Worm (Caenorhabditis elegans) whole organism, mixed stage, embryonic: Measurements from ENCODE around the gene flp-6.

Experiments
- blmp-1 ChIP-seq: fragments of 150-350 bp; optimal IDR thresholded peaks from 2 replicates; lab custom pipeline; 2014; ENCODE audit warnings: missing biosample characterization, missing genetic modification characterization
- ceh-39 ChIP-seq: fragments of 150-350 bp; optimal IDR thresholded peaks from 2 replicates; lab custom pipeline; 2014; ENCODE audit warnings: missing biosample characterization, missing genetic modification characterization
- ceh-43 ChIP-seq: fragments of 200-800 bp; sonication (Bioruptor generic); optimal IDR thresholded peaks from 2 replicates; lab custom pipeline; 2018; ENCODE audit warnings: mild to moderate bottlenecking, missing genetic modification characterization, moderate library complexity, missing compliant biosample characterization
- ceh-83 ChIP-seq: fragments of 200-800 bp; sonication (Bioruptor generic); optimal IDR thresholded peaks from 2 replicates; lab custom pipeline; 2018; ENCODE audit warnings: mild to moderate bottlenecking, missing genetic modification characterization, missing compliant biosample characterization
- cnd-1 ChIP-seq: fragments of 200-800 bp; sonication (Bioruptor generic); optimal IDR thresholded peaks from 2 replicates; lab custom pipeline; 2018; ENCODE audit warnings: mild to moderate bottlenecking, missing genetic modification characterization, missing compliant biosample characterization
- drap-1 ChIP-seq: fragments of 200-800 bp; sonication (Bioruptor generic); optimal IDR thresholded peaks from 3 replicates; lab custom pipeline; 2018; ENCODE audit warnings: mild to moderate bottlenecking, missing genetic modification characterization, missing compliant biosample characterization
- elt-1 ChIP-seq: sonication (generic microtip); optimal IDR thresholded peaks from 2 replicates; lab custom pipeline; 2017; ENCODE audit warnings: missing genetic modification characterization, mild to moderate bottlenecking, missing compliant biosample characterization, antibody characterized with exemption, moderate library complexity, borderline replicate concordance; ENCODE audit not compliant: insufficient read depth
- elt-3 ChIP-seq: fragments of 150-350 bp; optimal IDR thresholded peaks from 2 replicates; lab custom pipeline; 2014; ENCODE audit warnings: missing biosample characterization, missing genetic modification characterization
- flh-1 ChIP-seq: fragments of 200-800 bp; sonication (Bioruptor generic); optimal IDR thresholded peaks from 2 replicates; lab custom pipeline; 2018; ENCODE audit warnings: mild to moderate bottlenecking, missing genetic modification characterization, moderate library complexity, missing compliant biosample characterization
- ham-2 ChIP-seq: fragments of 200-800 bp; sonication (Bioruptor generic); optimal IDR thresholded peaks from 2 replicates; lab custom pipeline; 2018; ENCODE audit warnings: mild to moderate bottlenecking, missing genetic modification characterization, missing compliant biosample characterization
- hlh-1 ChIP-seq: fragments of 150-350 bp; optimal IDR thresholded peaks from 2 replicates; lab custom pipeline; 2014; ENCODE audit warnings: missing biosample characterization, missing genetic modification reagents, missing genetic modification characterization
- lin-13 ChIP-seq: fragments of 150-350 bp; optimal IDR thresholded peaks from 2 replicates; lab custom pipeline; 2014; ENCODE audit warnings: missing biosample characterization, missing genetic modification characterization
- lin-32 ChIP-seq: fragments of 200-800 bp; sonication (Bioruptor generic); optimal IDR thresholded peaks from 2 replicates; lab custom pipeline; 2018; ENCODE audit warnings: mild to moderate bottlenecking, missing genetic modification characterization, missing compliant biosample characterization
- lsy-2 ChIP-seq: fragments of 150-350 bp; optimal IDR thresholded peaks from 2 replicates; lab custom pipeline; 2014; ENCODE audit warnings: missing biosample characterization, missing genetic modification characterization
- mep-1 ChIP-seq: fragments of 150-350 bp; optimal IDR thresholded peaks from 2 replicates; lab custom pipeline; 2017; ENCODE audit warnings: missing biosample characterization, missing genetic modification reagents, missing genetic modification characterization, inconsistent platforms
- mls-2 ChIP-seq: sonication (generic microtip); optimal IDR thresholded peaks from 2 replicates; lab custom pipeline; 2016; ENCODE audit warnings: mild to moderate bottlenecking, missing genetic modification characterization, moderate library complexity, missing compliant biosample characterization
- nhr-2 ChIP-seq: fragments of 150-350 bp; optimal IDR thresholded peaks from 2 replicates; lab custom pipeline; 2014; ENCODE audit warnings: missing biosample characterization, missing genetic modification characterization
- nhr-237 ChIP-seq: fragments of 150-350 bp; optimal IDR thresholded peaks from 2 replicates; lab custom pipeline; 2014; ENCODE audit warnings: missing biosample characterization, missing genetic modification characterization
- nhr-28 ChIP-seq: fragments of 150-350 bp; optimal IDR thresholded peaks from 2 replicates; lab custom pipeline; 2014; ENCODE audit warnings: missing biosample characterization, missing genetic modification characterization
- pha-4 ChIP-seq: fragments of 150-350 bp; optimal IDR thresholded peaks from 2 replicates; lab custom pipeline; 2018; ENCODE audit warnings: missing biosample characterization, missing genetic modification reagents, missing genetic modification characterization
- sem-2 ChIP-seq: fragments of 200-800 bp; sonication (Bioruptor generic); optimal IDR thresholded peaks from 2 replicates; lab custom pipeline; 2018; ENCODE audit warnings: mild to moderate bottlenecking, missing genetic modification characterization, missing compliant biosample characterization
- snpc-4 ChIP-seq: fragments of 150-350 bp; optimal IDR thresholded peaks from 2 replicates; lab custom pipeline; 2014; ENCODE audit warnings: missing biosample characterization, missing genetic modification characterization
- sptf-1 ChIP-seq: sonication (generic microtip); optimal IDR thresholded peaks from 2 replicates; lab custom pipeline; 2017; ENCODE audit warnings: mild to moderate bottlenecking, missing genetic modification characterization, moderate library complexity, missing compliant biosample characterization
- unc-39 ChIP-seq: fragments of 150-350 bp; optimal IDR thresholded peaks from 2 replicates; lab custom pipeline; 2014; ENCODE audit warnings: missing biosample characterization, missing genetic modification characterization
- unc-62 ChIP-seq: fragments of 150-350 bp; optimal IDR thresholded peaks from 2 replicates; lab custom pipeline; 2014; ENCODE audit warnings: missing biosample characterization, missing genetic modification reagents, missing genetic modification characterization
- zip-8 ChIP-seq: fragments of 150-350 bp; optimal IDR thresholded peaks from 2 replicates; lab custom pipeline; 2014; ENCODE audit warnings: missing biosample characterization, missing genetic modification characterization
- ztf-11 ChIP-seq: fragments of 150-350 bp; optimal IDR thresholded peaks from 2 replicates; lab custom pipeline; 2014; ENCODE audit warnings: missing biosample characterization, missing genetic modification characterization

Gene flp-6

DNA sequence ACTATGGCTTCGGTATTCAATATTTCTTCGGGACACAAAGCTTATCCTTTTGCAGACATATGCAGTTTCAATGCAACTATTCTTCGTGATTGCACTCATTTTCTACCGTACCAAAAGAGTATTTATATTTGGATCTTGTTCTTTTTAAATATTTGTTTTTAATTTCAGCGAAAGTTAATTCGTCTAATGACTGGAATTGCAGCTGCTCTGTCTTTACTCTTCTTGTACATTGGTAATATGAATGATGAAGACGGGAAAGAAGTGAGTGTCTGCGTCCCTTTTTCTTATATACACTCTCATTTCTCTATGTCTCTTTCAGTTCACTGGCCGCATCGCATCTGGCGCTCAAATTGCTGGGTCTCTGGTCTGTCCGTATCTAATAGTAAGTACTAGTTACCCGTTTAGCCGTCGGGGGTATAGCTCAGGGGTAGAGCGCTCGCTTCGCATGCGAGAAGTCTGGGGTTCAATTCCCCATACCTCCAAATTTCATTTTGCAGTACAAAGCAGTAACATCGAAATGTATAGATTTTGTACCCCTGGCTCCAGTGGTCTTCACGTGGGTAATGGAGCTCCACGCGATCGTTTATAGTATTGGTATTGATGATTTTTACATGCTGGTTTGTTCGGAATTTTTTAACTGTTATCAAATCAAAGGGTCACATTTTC, 31.5 kb downstream of the flp-6 start (continued):
- TF ChIP-seq lsy-2 (tag; lab: Kevin White, UChicago) (no peak), drap-1 (GFP tag; lab: Kevin White, UChicago) (peak; percentile 92), ceh-43 (GFP tag; lab: Kevin White, UChicago) (peak; percentile 89), ceh-39 (tag; lab: Kevin White, UChicago) (no peak), zip-8 (tag; lab: Kevin White, UChicago) (no peak), nhr-28 (tag; lab: Kevin White, UChicago) (no peak), unc-62 (GFP tag; lab: Kevin White, UChicago) (no peak), unc-39 (tag; lab: Kevin White, UChicago) (no peak)

DNA sequence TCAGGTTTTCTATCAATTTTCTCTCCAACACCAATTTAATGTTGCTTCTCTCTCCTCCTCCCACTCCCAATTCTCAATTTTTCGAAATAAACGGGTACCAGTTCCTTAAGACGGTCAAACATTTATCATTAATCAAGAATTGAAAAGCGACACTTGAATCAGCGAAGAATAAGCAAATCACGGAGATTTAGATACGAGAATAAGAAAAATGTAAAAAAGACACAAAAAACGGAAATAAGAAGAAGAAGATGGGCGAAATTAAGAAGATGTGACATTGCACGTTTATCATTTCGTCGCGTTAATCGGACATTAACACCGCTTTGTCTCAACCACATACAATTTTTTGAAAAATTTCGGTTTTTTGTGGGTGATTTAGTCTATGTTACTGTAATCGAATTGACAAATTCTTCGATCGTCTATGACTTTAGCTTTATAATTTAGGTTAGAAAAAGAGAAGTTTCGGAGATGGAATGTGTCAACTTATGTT, 32.7 kb downstream of the flp-6 start, which contains the start of gene haao-1:
Gene haao-1 (plus strand): TSS at position 437 of the 487 bp plus-strand sequence.
- TF ChIP-seq sptf-1: no peak
- no peak for TF ChIP-seq sem-2 (GFP tag; lab: Kevin White, UChicago)
- TF ChIP-seq cnd-1 (tag; lab: Kevin White, UChicago): no peak
- no peak for TF ChIP-seq hlh-1 (tag; lab: Kevin White, UChicago)
- TF ChIP-seq nhr-237 (tag; lab: Kevin White, UChicago): no peak
- no peak for TF ChIP-seq unc-39 (tag; lab: Kevin White, UChicago)

DNA sequence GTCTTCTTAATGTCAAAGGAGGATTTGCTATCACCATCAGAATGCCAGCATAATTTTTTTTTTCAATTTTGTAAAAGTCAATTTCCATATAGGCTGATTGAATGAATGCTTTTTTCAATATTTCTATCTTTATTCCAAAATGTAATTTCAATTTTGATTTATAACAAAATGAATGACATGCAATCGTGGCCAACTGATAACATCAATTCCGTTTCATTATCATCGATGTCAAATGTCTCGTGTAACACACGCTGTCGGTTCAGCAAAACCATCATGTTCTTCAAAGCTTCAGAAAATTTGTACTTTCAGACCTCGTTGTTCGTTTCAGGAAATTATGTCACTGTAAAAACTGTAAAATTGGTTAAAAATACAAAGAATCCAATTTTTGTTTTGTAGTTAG, 35.2 kb downstream of the flp-6 start:
- TF ChIP-seq elt-1: no peak
- TF ChIP-seq ceh-43 (GFP tag; lab: Kevin White, UChicago): no peak
- TF ChIP-seq ceh-83: no peak
- no peak for TF ChIP-seq drap-1 (GFP tag; lab: Kevin White, UChicago)
- TF ChIP-seq ceh-39 (tag; lab: Kevin White, UChicago): no peak
- no peak for TF ChIP-seq mls-2 (tag; lab: Kevin White, UChicago)
- TF ChIP-seq, all 35 proteins: peak for 0

DNA sequence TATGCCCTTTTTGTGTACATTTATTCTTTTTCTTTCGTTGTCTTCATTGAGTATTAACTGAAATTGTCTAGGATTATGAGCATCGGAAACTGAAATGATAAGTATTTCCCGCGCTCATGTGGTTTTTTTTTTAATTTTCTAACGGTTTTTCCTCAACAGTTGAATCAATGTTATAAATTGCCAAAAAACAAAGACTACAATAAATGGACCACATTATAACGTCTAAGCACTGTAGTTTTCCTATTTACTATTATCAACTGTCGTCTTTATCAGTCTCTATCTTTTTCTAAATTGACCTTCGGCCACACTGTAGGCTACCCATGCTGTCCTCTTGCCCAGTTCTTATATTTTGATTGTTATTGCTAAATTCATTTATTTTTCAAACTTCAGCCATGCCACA, 36.0 kb downstream of the flp-6 start, which contains the start of gene acs-14:
Gene acs-14 (plus strand): TSS at position 391 of the 400 bp plus-strand sequence.
- TF ChIP-seq flh-1 (GFP tag; lab: Kevin White, UChicago) (no peak), ceh-43 (GFP tag; lab: Kevin White, UChicago) (no peak)

DNA sequence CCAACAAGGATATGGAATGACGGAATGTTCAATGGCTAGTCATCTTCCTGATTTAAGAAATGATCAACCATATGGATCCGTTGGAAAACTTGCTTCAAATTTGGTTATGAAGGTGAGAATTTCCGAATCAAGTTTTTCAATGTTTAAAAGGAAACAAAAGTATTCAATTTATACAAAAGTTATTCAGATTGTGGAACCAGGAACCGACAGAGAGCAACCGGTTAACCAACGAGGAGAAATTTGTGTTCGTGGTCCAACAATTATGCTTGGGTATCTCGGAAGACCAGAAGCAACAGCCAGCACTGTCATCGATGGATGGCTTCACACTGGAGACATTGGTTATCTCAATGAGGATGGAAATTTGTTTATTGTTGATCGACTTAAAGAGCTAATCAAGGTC, 37.8 kb downstream of the flp-6 start:
- no peak for TF ChIP-seq zip-8 (tag; lab: Kevin White, UChicago)
- no peak for TF ChIP-seq drap-1 (GFP tag; lab: Kevin White, UChicago)
- no peak for TF ChIP-seq elt-3 (tag; lab: Kevin White, UChicago)
- TF ChIP-seq blmp-1 (tag; lab: Kevin White, UChicago): no peak
- no peak for TF ChIP-seq unc-62 (GFP tag; lab: Kevin White, UChicago)
- no peak for TF ChIP-seq nhr-237 (tag; lab: Kevin White, UChicago)
- TF ChIP-seq ceh-43 (GFP tag; lab: Kevin White, UChicago): no peak
- no peak for TF ChIP-seq lin-32 (GFP tag; lab: Kevin White, UChicago)

DNA sequence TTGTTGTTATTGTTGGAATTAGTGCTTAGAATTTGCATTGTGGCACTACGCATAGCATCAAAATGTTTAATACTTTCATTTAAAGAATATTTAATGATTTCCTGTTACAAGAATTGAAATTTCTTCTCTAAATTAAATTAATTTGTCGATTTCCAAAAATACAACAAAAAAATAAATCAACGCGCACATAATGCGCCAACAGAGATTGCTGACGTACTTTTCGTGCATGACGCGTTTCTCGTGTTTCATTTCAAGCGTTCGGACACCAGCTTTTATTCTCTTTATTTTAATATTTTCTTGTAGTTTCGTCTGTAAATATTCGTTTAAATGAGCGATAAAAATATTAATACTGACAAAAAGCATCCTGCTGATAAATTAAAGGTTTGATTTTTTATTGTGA, 41.8 kb downstream of the flp-6 start, which contains the start of gene eif-2Bdelta:
Gene eif-2Bdelta (plus strand): TSS at position 235 of the 400 bp plus-strand sequence.
- TF ChIP-seq elt-3 (tag; lab: Kevin White, UChicago) (no peak), hlh-1 (tag; lab: Kevin White, UChicago) (no peak), mep-1 (tag; lab: Kevin White, UChicago) (peak; percentile 48)

DNA sequence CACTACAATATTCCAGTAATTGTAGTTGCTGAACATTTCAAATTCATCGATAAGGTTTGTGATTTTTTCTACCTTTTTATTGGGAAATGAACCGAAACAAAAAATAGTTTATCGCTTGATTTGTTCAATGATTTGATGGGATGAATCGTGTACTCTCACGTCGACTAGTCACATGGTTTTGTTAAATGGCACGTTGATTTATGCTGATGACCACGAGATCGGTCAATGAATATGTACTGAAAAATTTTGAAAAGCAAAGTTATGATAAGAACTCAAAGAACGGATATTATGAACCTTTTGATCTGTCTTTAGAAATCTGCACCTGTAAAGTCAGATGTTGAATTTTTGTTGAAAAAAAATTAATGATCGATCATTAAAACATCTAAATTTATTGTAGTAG, 44.5 kb downstream of the flp-6 start:
- TF ChIP-seq lin-13 (tag; lab: Kevin White, UChicago) (no peak), nhr-2 (tag; lab: Kevin White, UChicago) (no peak), pha-4 (tag; lab: Kevin White, UChicago) (no peak), snpc-4 (no peak), ztf-11 (tag; lab: Kevin White, UChicago) (no peak), elt-3 (tag; lab: Kevin White, UChicago) (no peak), elt-1 (no peak), flh-1 (GFP tag; lab: Kevin White, UChicago) (no peak), zip-8 (tag; lab: Kevin White, UChicago) (no peak), ham-2 (GFP tag; lab: Kevin White, UChicago) (no peak), ceh-39 (tag; lab: Kevin White, UChicago) (no peak)
